Worm (Caenorhabditis elegans): ENCODE data around the gene hmt-1.

- TF ChIP-seq aly-2 (tag; optimal IDR thresholded peaks at IDR 0.05) = no peak
- no peak for TF ChIP-seq fkh-8 (tag; optimal IDR thresholded peaks at IDR 0.05)
- no peak for TF ChIP-seq ces-1 (GFP tag; optimal IDR thresholded peaks at IDR 0.05)
- no peak for TF ChIP-seq efl-1 (optimal IDR thresholded peaks at IDR 0.05)
- TF ChIP-seq efl-1 (GFP tag; optimal IDR thresholded peaks at IDR 0.05 in 1 of 2) = peak in 1 of 2 experiments; percentile 79
- TF ChIP-seq unc-62 (GFP tag; optimal IDR thresholded peaks at IDR 0.05) = no peak
- no peak for TF ChIP-seq snpc-4 (tag; optimal IDR thresholded peaks at IDR 0.05)
- no peak for TF ChIP-seq elt-3 (tag; optimal IDR thresholded peaks at IDR 0.05)
These were observed 17.2 kb downstream of the hmt-1 start for ce11 chrIII:11082604-11083003.

All from whole organism, L1 larva.